Worm (Caenorhabditis elegans) whole organism, dauer: ENCODE data around the gene T25B9.12.

Source experiments
- unc-62 ChIP-seq: sonication (generic microtip); optimal IDR thresholded peaks from 2 replicates; lab custom pipeline; 2017; ENCODE audit warnings: missing biosample characterization, missing genetic modification reagents, missing genetic modification characterization

T25B9.12 gene

DNA sequence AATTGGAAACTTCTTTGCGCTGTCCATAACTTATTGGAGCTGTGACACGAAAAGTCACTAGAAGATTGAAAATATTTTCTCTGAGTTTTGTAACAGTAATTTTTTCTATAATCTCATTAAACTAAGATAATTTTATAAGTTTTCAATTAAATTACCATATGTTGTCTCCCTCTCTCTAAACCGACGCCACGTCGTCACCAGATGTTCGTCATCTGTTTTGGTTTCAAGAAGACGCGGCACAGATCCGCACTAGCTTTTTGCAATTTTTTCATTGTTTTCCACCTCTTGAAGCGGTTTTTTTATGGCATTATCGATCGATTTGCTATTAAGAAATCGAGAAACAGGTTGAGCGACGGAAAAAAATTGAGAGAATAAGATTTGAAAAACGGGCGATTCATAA lies 38.8 kb downstream of the T25B9.12 start:
- TF ChIP-seq unc-62 (GFP tag; lab: Kevin White, UChicago) = no peak

DNA sequence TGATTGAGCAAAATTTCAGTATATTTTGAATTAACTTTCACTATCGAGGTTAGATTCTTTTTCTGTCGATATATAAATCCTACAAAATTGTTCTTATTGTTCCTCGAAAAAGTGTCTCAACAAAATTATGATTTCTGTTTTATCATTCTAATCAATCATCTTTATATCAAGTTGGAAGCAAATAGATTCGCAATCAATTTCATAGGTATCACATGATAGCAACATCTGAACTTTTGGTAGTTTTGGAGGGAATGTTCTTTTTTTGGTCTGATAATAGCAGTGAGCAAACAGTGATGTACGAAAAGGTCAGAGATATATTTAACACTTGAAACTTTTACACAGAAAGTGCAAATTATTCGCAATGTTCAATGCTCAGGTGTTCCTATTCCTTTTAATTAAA lies 45.7 kb downstream of the T25B9.12 start:
- TF ChIP-seq unc-62 (GFP tag; lab: Kevin White, UChicago) = no peak

DNA sequence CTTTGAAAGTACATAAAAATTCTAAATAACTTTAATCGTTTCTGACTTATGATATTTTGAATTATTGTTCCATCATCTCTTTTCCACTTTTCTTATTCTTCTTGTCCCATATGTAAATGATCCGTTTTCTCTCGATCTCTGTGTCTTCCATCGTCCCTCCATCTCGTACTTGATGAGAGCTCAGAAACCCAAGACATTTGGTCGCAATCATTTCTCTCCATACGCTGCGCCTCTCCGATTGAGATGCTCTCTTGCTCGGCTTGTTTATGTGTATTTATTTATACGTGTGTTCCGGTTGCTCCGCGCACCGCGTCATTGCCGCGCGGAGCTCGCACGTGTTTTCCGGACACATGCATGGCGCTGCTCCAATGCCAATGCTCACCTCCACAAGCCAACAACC lies 46.2 kb downstream of the T25B9.12 start:
- no peak for TF ChIP-seq unc-62 (GFP tag; lab: Kevin White, UChicago)

DNA sequence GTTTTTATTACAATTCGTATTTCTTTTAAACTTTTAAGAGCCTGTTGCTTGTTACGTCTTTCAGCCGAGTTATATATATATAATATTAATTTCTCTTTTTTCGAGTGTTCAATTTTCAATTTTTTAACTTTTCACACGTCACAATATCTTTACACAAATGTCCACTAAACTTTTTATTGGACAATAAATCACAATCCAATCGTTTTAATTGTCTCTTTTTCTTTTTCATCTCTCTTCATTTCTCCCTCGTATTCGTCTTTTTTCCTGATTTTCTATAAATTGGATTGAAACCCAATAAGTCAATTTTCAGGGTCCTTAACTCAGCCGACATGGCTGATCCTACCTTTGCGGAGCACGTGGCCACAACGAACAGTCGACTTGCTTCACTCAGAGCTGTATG lies 46.9 kb downstream of the T25B9.12 start, which contains the start of gene miz-1:
Gene miz-1 (plus strand): TSS at position 301 of the 400 bp plus-strand sequence.
- no peak for TF ChIP-seq unc-62 (GFP tag; lab: Kevin White, UChicago)
